Fruit fly (Drosophila melanogaster) whole organism, embryonic: ENCODE measurements around the gene RabX6.

ENCODE experiments used
- CG15696 ChIP-seq: fragments of 200-800 bp; sonication (Bioruptor generic); optimal IDR thresholded peaks from 2 replicates; lab custom pipeline; 2019; ENCODE audit warnings: missing biosample characterization, mild to moderate bottlenecking, missing genetic modification characterization, moderate library complexity
- CG6765 ChIP-seq: fragments of 200-800 bp; sonication (Bioruptor generic); optimal IDR thresholded peaks from 3 replicates; lab custom pipeline; 2017; ENCODE audit warnings: missing biosample characterization, mild to moderate bottlenecking, missing genetic modification characterization
- Camta ChIP-seq: fragments of 200-800 bp; sonication (Bioruptor generic); optimal IDR thresholded peaks from 2 replicates; lab custom pipeline; 2016; ENCODE audit warnings: missing biosample characterization, missing genetic modification characterization
- Drgx ChIP-seq: fragments of 200-800 bp; sonication (Bioruptor generic); IDR thresholded peaks from 2 replicates; pipeline ENCODE4 v1.3.6; 2022; ENCODE audit warnings: missing biosample characterization, missing genetic modification characterization
- Elba2 ChIP-seq: fragments of 200-800 bp; sonication (Bioruptor generic); optimal IDR thresholded peaks from 3 replicates; lab custom pipeline; 2016; ENCODE audit warnings: missing biosample characterization, missing genetic modification characterization
- Ets97D ChIP-seq: fragments of 200-800 bp; sonication (Bioruptor generic); optimal IDR thresholded peaks from 3 replicates; lab custom pipeline; 2016; ENCODE audit warnings: missing biosample characterization, missing genetic modification characterization
- HmgZ ChIP-seq: fragments of 200-800 bp; sonication (Bioruptor generic); optimal IDR thresholded peaks from 2 replicates; lab custom pipeline; 2018; ENCODE audit warnings: missing biosample characterization, mild to moderate bottlenecking, missing genetic modification characterization
- bbx ChIP-seq: fragments of 200-800 bp; sonication (Bioruptor generic); IDR thresholded peaks from 2 replicates; pipeline ENCODE4 v1.3.6; 2022; ENCODE audit warnings: missing biosample characterization, missing genetic modification characterization; ENCODE audit not compliant: partially characterized antibody
- phol ChIP-seq: fragments of 200-800 bp; sonication (Bioruptor generic); optimal IDR thresholded peaks from 3 replicates; lab custom pipeline; 2018; ENCODE audit warnings: missing biosample characterization, mild to moderate bottlenecking, missing genetic modification characterization, moderate library complexity
- tgo ChIP-seq: fragments of 200-800 bp; sonication (Bioruptor generic); IDR thresholded peaks from 3 replicates; pipeline ENCODE4 v1.3.6; 2022; ENCODE audit warnings: missing biosample characterization, missing genetic modification characterization

DNA sequence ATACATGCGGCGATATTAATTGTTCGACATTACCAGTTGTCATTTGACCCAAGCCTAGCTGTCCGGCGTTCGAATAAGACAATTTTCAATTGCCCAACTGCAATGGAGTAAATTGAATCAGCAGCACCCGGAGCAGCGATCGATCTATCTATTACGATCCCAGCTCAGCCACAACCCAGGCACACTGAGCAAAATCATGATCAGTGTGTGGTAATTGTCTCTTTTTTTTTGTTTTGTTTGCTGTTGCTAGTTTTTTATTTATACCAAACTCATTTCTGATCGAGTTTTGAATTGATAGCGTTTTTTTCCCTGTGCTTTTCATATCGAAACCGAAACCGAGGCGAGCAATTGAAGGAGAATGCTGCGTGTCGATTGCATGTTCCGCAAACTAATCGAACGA, 31.5 kb downstream of the RabX6 start:
- TF ChIP-seq HmgZ (tag; lab: Kevin White, UChicago) (no peak), phol (tag; lab: Kevin White, UChicago) (no peak), Camta (GFP tag; lab: Kevin White, UChicago) (no peak), Elba2 (no peak), CG6765 (GFP tag; lab: Kevin White, UChicago) (no peak), tgo (GFP tag; lab: Robert Waterston, UW) (no peak), bbx (GFP tag; lab: Robert Waterston, UW) (no peak), Drgx (no peak), Ets97D (GFP tag; lab: Kevin White, UChicago) (no peak), CG15696 (tag; lab: Kevin White, UChicago) (no peak)
